Fruit fly (Drosophila melanogaster) whole organism, pupa: Measurements from ENCODE around the gene Alg10.

Source experiments
- CG13204 ChIP-seq: fragments of 200-800 bp; sonication (Bioruptor generic); optimal IDR thresholded peaks from 2 replicates; lab custom pipeline; 2018; ENCODE audit warnings: missing biosample characterization, mild to moderate bottlenecking, missing genetic modification characterization, moderate library complexity
- CG15710 ChIP-seq: fragments of 200-800 bp; sonication (Bioruptor generic); optimal IDR thresholded peaks from 2 replicates; lab custom pipeline; 2018; ENCODE audit warnings: missing biosample characterization, mild to moderate bottlenecking, missing genetic modification characterization, moderate library complexity
- CG17806 ChIP-seq: fragments of 200-800 bp; sonication (Bioruptor generic); optimal IDR thresholded peaks from 2 replicates; lab custom pipeline; 2018; ENCODE audit warnings: missing biosample characterization, mild to moderate bottlenecking, missing genetic modification characterization, moderate library complexity
- CG32121 ChIP-seq: fragments of 200-800 bp; sonication (Bioruptor generic); IDR thresholded peaks from 2 replicates; pipeline ENCODE4 v1.3.6; 2022; ENCODE audit warnings: missing biosample characterization, missing genetic modification characterization
- CG34367 ChIP-seq: fragments of 200-800 bp; sonication (Bioruptor generic); optimal IDR thresholded peaks from 2 replicates; lab custom pipeline; 2018; ENCODE audit warnings: missing biosample characterization, mild to moderate bottlenecking, missing genetic modification characterization
- CG4496 ChIP-seq: fragments of 200-800 bp; sonication (Bioruptor generic); IDR thresholded peaks from 3 replicates; pipeline ENCODE4 v1.3.6; 2022; ENCODE audit warnings: missing biosample characterization, missing genetic modification characterization
- CG9948 ChIP-seq: fragments of 200-800 bp; sonication (Bioruptor generic); optimal IDR thresholded peaks from 2 replicates; lab custom pipeline; 2018; ENCODE audit warnings: missing biosample characterization, mild to moderate bottlenecking, missing genetic modification characterization, moderate library complexity
- D1 ChIP-seq: fragments of 200-800 bp; sonication (Bioruptor generic); optimal IDR thresholded peaks from 2 replicates; lab custom pipeline; 2018; ENCODE audit warnings: missing biosample characterization, mild to moderate bottlenecking, missing genetic modification characterization, moderate library complexity
- EcR ChIP-seq: fragments of 200-800 bp; sonication (Bioruptor generic); optimal IDR thresholded peaks from 3 replicates; lab custom pipeline; 2019; ENCODE audit warnings: missing biosample characterization, missing genetic modification characterization, mild to moderate bottlenecking, moderate library complexity, missing genetic modification reagents
- Pif1A ChIP-seq: fragments of 200-800 bp; sonication (Bioruptor generic); optimal IDR thresholded peaks from 3 replicates; lab custom pipeline; 2016; ENCODE audit warnings: missing biosample characterization, missing genetic modification characterization
- Snoo ChIP-seq: fragments of 200-800 bp; sonication (Bioruptor generic); optimal IDR thresholded peaks from 3 replicates; lab custom pipeline; 2017; ENCODE audit warnings: missing biosample characterization, mild to moderate bottlenecking, missing genetic modification characterization, inconsistent platforms
- gl ChIP-seq: fragments of 200-800 bp; sonication (Bioruptor generic); optimal IDR thresholded peaks from 2 replicates; lab custom pipeline; 2018; ENCODE audit warnings: missing biosample characterization, mild to moderate bottlenecking, missing genetic modification characterization
- rn ChIP-seq: fragments of 200-800 bp; sonication (Bioruptor generic); IDR thresholded peaks from 2 replicates; pipeline ENCODE4 v1.3.6; 2022; ENCODE audit warnings: missing biosample characterization, missing genetic modification characterization

dm6 chr3L:11199320-11199719, 34.5 kb downstream of the Alg10 start, which contains the start of gene CG7607:
- TF ChIP-seq CG13204 (GFP tag; lab: Kevin White, UChicago) (no peak), gl (no peak), CG34367 (tag; lab: Kevin White, UChicago) (no peak), CG15710 (tag; lab: Kevin White, UChicago) (no peak), CG9948 (tag; lab: Kevin White, UChicago) (no peak), rn (GFP tag; lab: Robert Waterston, UW) (no peak), CG17806 (no peak), D1 (tag; lab: Kevin White, UChicago) (no peak), EcR (GFP tag; lab: Kevin White, UChicago) (no peak), Pif1A (GFP tag; lab: Kevin White, UChicago) (no peak), Snoo (tag; lab: Kevin White, UChicago) (no peak), CG32121 (GFP tag; lab: Robert Waterston, UW) (no peak), CG4496 (no peak)
